Fruit fly (Drosophila melanogaster): ENCODE results near the gene CG32277.

Gene CG32277

DNA sequence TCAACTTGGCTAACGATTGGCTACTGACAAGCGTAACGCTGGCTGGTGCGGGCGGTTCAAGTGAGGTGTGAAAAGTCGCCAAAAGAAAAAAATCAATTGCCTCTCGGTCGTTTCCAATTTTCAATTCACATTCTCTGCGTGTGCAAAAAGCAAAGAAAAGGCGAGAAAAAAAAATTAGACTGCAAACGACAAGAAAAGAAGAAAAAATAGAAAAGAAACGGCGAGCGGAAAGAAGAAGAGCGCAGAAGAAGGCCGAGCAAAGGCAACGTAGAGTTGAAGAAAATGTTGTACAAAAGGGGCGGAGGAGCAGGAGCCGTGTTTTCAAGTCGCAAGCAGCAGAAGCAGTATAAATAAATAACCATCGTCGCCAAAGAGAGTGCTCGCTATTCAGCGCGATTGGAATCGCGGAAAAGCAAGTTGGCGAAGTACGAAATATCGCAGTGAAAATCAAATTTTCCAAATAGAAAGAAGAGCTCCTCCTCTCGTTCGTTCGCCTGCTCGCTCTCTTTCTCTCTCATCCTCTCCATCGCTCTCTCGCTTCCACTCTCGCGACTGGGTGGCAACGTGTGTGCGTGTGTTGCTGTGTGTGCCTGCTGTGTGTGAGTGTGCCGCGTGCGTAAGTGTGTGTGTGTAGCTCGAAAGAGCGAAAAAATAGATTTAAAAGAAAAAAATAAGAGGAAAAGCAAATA, 20.7 kb upstream of the CG32277 start (continued):
- TF ChIP-seq al (GFP tag; IDR thresholded peaks at IDR 0.05), result no peak
- no peak for TF ChIP-seq CG12744 (GFP tag; optimal IDR thresholded peaks at IDR 0.05)
- TF ChIP-seq CG6765 (GFP tag; optimal IDR thresholded peaks at IDR 0.05), result no peak
- 0 out of 2 replicates have a peak, but pooled peaks have one; percentile 11 for TF ChIP-seq Drgx (GFP tag; IDR thresholded peaks at IDR 0.05)
- TF ChIP-seq CG31441 (GFP tag; IDR thresholded peaks at IDR 0.05), result no peak
- peak; percentile 51 for TF ChIP-seq BtbVII (GFP tag; optimal IDR thresholded peaks at IDR 0.05)
- TF ChIP-seq CG3065 (GFP tag; optimal IDR thresholded peaks at IDR 0.05), result no peak
- TF ChIP-seq hb (GFP tag; IDR thresholded peaks at IDR 0.05; ENCODE audit: partially characterized antibody), result 0 out of 3 replicates have a peak, but pooled peaks have one; percentile 18
- TF ChIP-seq CG3407 (GFP tag; optimal IDR thresholded peaks at IDR 0.05), result no peak
- peak; percentile 10 for TF ChIP-seq sens (GFP tag)
- TF ChIP-seq E2f1 (GFP tag; IDR thresholded peaks at IDR 0.05), result no peak
- TF ChIP-seq pros (GFP tag; optimal IDR thresholded peaks at IDR 0.05), result peak; percentile 58
- TF ChIP-seq CG11560 (tag; IDR thresholded peaks at IDR 0.05), result no peak
- no peak for TF ChIP-seq dimm (GFP tag; IDR thresholded peaks at IDR 0.05)
- peak; percentile 20 for TF ChIP-seq CG6254 (GFP tag; optimal IDR thresholded peaks at IDR 0.05)
- TF ChIP-seq CG32532 (GFP tag; IDR thresholded peaks at IDR 0.05), result peak; percentile 55; the same call in 1 of the 2 replicates
- TF ChIP-seq Hmx (GFP tag; optimal IDR thresholded peaks at IDR 0.05), result no peak
- peak; percentile 66 for TF ChIP-seq CG3163 (GFP tag; optimal IDR thresholded peaks at IDR 0.05)
- no peak for TF ChIP-seq Hsf (GFP tag; optimal IDR thresholded peaks at IDR 0.05)
- TF ChIP-seq fd3F (GFP tag; optimal IDR thresholded peaks at IDR 0.05), result no peak
- no peak for TF ChIP-seq trem (tag; optimal IDR thresholded peaks at IDR 0.05)
- TF ChIP-seq Mes4 (GFP tag; optimal IDR thresholded peaks at IDR 0.05), result no peak
- no peak for TF ChIP-seq CG8281 (tag; optimal IDR thresholded peaks at IDR 0.05)
- no peak for TF ChIP-seq CG10274 (GFP tag; optimal IDR thresholded peaks at IDR 0.05)
- no peak for TF ChIP-seq HLH3B (GFP tag; IDR thresholded peaks at IDR 0.05)
- peak; percentile 14 for TF ChIP-seq B-H2 (GFP tag; optimal IDR thresholded peaks at IDR 0.05)
- no peak for TF ChIP-seq mirr (GFP tag; optimal IDR thresholded peaks at IDR 0.05)
- no peak for TF ChIP-seq pan (optimal IDR thresholded peaks at IDR 0.05)
- TF ChIP-seq pan (GFP tag; optimal IDR thresholded peaks at IDR 0.05 in 1 of 2, IDR thresholded peaks at IDR 0.05 in 1 of 2), result no peak
- no peak for TF ChIP-seq sd (tag; optimal IDR thresholded peaks at IDR 0.05)
- no peak for TF ChIP-seq C15 (GFP tag; IDR thresholded peaks at IDR 0.05)
- TF ChIP-seq CG11504 (tag; optimal IDR thresholded peaks at IDR 0.05), result no peak
- no peak for TF ChIP-seq CG16779 (GFP tag; IDR thresholded peaks at IDR 0.05)
- no peak for TF ChIP-seq phol (tag; optimal IDR thresholded peaks at IDR 0.05)
- no peak for TF ChIP-seq lilli (GFP tag; optimal IDR thresholded peaks at IDR 0.05)
- TF ChIP-seq kay (GFP tag; optimal IDR thresholded peaks at IDR 0.05), result no peak
- no peak for TF ChIP-seq tin (GFP tag; optimal IDR thresholded peaks at IDR 0.05)
- TF ChIP-seq CG11723 (GFP tag; optimal IDR thresholded peaks at IDR 0.05), result no peak
- TF ChIP-seq CG8924 (tag; optimal IDR thresholded peaks at IDR 0.05), result no peak
- peak; percentile 7 for TF ChIP-seq pzg (GFP tag; optimal IDR thresholded peaks at IDR 0.05)
- no peak for TF ChIP-seq scrt (GFP tag; optimal IDR thresholded peaks at IDR 0.05)
- TF ChIP-seq CG2889 (GFP tag; IDR thresholded peaks at IDR 0.05), result no peak
- no peak; the same call in 1 of the 2 replicates for TF ChIP-seq CG13287 (GFP tag; IDR thresholded peaks at IDR 0.05; ENCODE audit: partially characterized antibody)
- no peak for TF ChIP-seq lmd (GFP tag; IDR thresholded peaks at IDR 0.05)
- no peak for TF ChIP-seq CG13894 (tag; optimal IDR thresholded peaks at IDR 0.05)
- no peak for TF ChIP-seq CG17612 (GFP tag; IDR thresholded peaks at IDR 0.05)
- TF ChIP-seq H15 (GFP tag; IDR thresholded peaks at IDR 0.05), result no peak
- no peak for TF ChIP-seq Eip74EF (GFP tag; optimal IDR thresholded peaks at IDR 0.05)
- peak in 1 of 2 experiments; percentile 17 for TF ChIP-seq dpn (GFP tag; optimal IDR thresholded peaks at IDR 0.05)
- no peak for TF ChIP-seq CG2678 (tag; optimal IDR thresholded peaks at IDR 0.05)
- peak; percentile 18 for TF ChIP-seq psq (GFP tag; optimal IDR thresholded peaks at IDR 0.05)

All from whole organism, embryonic.